Worm (Caenorhabditis elegans): Measurements from ENCODE around the gene F36H5.14.
A peak's percentile ranks its signal among the peaks of the same experiment; 100 is the strongest.
"Not testable (repeated sequence)": the region's sequence is repeated elsewhere in the genome, so short reads cannot be mapped to it uniquely, and the experiment has no call there.

Gene F36H5.14

ce11 chrII:1775234-1775633 is at the start of gene F36H5.14:
TSS of gene F36H5.14 (plus strand) at chrII:1775534.
- TF ChIP-seq flt-1, T22C8.4, tab-1 (GFP tag; IDR thresholded peaks at IDR 0.05): not testable (repeated sequence)

- TF ChIP-seq ztf-29 (GFP tag; IDR thresholded peaks at IDR 0.05) (no peak), ztf-23 (GFP tag; IDR thresholded peaks at IDR 0.05) (no peak), flt-1 (GFP tag; IDR thresholded peaks at IDR 0.05) (0 out of 2 replicates have a peak, but pooled peaks have one; percentile 21)
Measured at ce11 chrII:1725735-1726134, 49.6 kb upstream of the F36H5.14 start, which contains the start of gene F45C12.17. TSS of gene F45C12.17 (plus strand) at chrII:1726111.

ce11 chrII:1728253-1728652 is 47.1 kb upstream of the F36H5.14 start, which contains the start of gene btb-9:
TSS of gene btb-9 (plus strand) at chrII:1728506.
- TF ChIP-seq ztf-23 (GFP tag; IDR thresholded peaks at IDR 0.05) (no peak), tab-1 (GFP tag; IDR thresholded peaks at IDR 0.05) (no peak), cog-1 (tag; optimal IDR thresholded peaks at IDR 0.05) (no peak), ref-1 (GFP tag; conservative IDR thresholded peaks at IDR 0.05) (no peak), med-1 (GFP tag; optimal IDR thresholded peaks at IDR 0.05; ENCODE audit: insufficient read depth) (no peak)

- no peak for TF ChIP-seq ztf-23 (GFP tag; IDR thresholded peaks at IDR 0.05)
- no peak for TF ChIP-seq cog-1 (tag; optimal IDR thresholded peaks at IDR 0.05)
- TF ChIP-seq med-1 (GFP tag; optimal IDR thresholded peaks at IDR 0.05; ENCODE audit: insufficient read depth): no peak
- TF ChIP-seq flt-1 (GFP tag; IDR thresholded peaks at IDR 0.05): no peak
- no peak for TF ChIP-seq klf-2 (GFP tag; conservative IDR thresholded peaks at IDR 0.05)
- TF ChIP-seq tab-1 (GFP tag; IDR thresholded peaks at IDR 0.05): no peak
- no peak for TF ChIP-seq ref-1 (GFP tag; conservative IDR thresholded peaks at IDR 0.05)
- no peak for TF ChIP-seq ztf-29 (GFP tag; IDR thresholded peaks at IDR 0.05)
Measured at ce11 chrII:1730103-1730502, 45.2 kb upstream of the F36H5.14 start, which contains the start of gene ceh-81. TSS of gene ceh-81 (plus strand) at chrII:1730403.

- TF ChIP-seq med-1 (GFP tag; optimal IDR thresholded peaks at IDR 0.05; ENCODE audit: insufficient read depth) (no peak), ztf-23 (GFP tag; IDR thresholded peaks at IDR 0.05) (no peak), klf-2 (GFP tag; conservative IDR thresholded peaks at IDR 0.05) (no peak), ztf-29 (GFP tag; IDR thresholded peaks at IDR 0.05) (no peak), T22C8.4 (GFP tag; IDR thresholded peaks at IDR 0.05) (no peak), tab-1 (GFP tag; IDR thresholded peaks at IDR 0.05) (no peak), flt-1 (GFP tag; IDR thresholded peaks at IDR 0.05) (no peak), ref-1 (GFP tag; conservative IDR thresholded peaks at IDR 0.05) (no peak), cog-1 (tag; optimal IDR thresholded peaks at IDR 0.05) (no peak)
Measured at ce11 chrII:1731932-1732331, 43.4 kb upstream of the F36H5.14 start, which contains the start of gene ceh-82. TSS of gene ceh-82 (plus strand) at chrII:1732232.

- TF ChIP-seq tab-1 (GFP tag; IDR thresholded peaks at IDR 0.05) (no peak), cog-1 (tag; optimal IDR thresholded peaks at IDR 0.05) (no peak), med-1 (GFP tag; optimal IDR thresholded peaks at IDR 0.05; ENCODE audit: insufficient read depth) (no peak), ztf-23 (GFP tag; IDR thresholded peaks at IDR 0.05) (no peak), klf-2 (GFP tag; conservative IDR thresholded peaks at IDR 0.05) (no peak), ref-1 (GFP tag; conservative IDR thresholded peaks at IDR 0.05) (no peak), ztf-29 (GFP tag; IDR thresholded peaks at IDR 0.05) (no peak), flt-1 (GFP tag; IDR thresholded peaks at IDR 0.05) (no peak), T22C8.4 (GFP tag; IDR thresholded peaks at IDR 0.05) (no peak)
Measured at ce11 chrII:1735145-1735544, 40.2 kb upstream of the F36H5.14 start.

- no peak for TF ChIP-seq T22C8.4 (GFP tag; IDR thresholded peaks at IDR 0.05)
- TF ChIP-seq med-1 (GFP tag; optimal IDR thresholded peaks at IDR 0.05; ENCODE audit: insufficient read depth): no peak
- TF ChIP-seq ref-1 (GFP tag; conservative IDR thresholded peaks at IDR 0.05): no peak
- no peak for TF ChIP-seq ztf-29 (GFP tag; IDR thresholded peaks at IDR 0.05)
- no peak for TF ChIP-seq tab-1 (GFP tag; IDR thresholded peaks at IDR 0.05)
- TF ChIP-seq klf-2 (GFP tag; conservative IDR thresholded peaks at IDR 0.05): no peak
- TF ChIP-seq cog-1 (tag; optimal IDR thresholded peaks at IDR 0.05): no peak
- no peak for TF ChIP-seq ztf-23 (GFP tag; IDR thresholded peaks at IDR 0.05)
- no peak for TF ChIP-seq flt-1 (GFP tag; IDR thresholded peaks at IDR 0.05)
Measured at ce11 chrII:1736353-1736752, 39.0 kb upstream of the F36H5.14 start, which contains the start of gene ceh-83. TSS of gene ceh-83 (minus strand) at chrII:1736533.

- TF ChIP-seq cog-1 (tag; optimal IDR thresholded peaks at IDR 0.05) (no peak), klf-2 (GFP tag; conservative IDR thresholded peaks at IDR 0.05) (no peak), ztf-29 (GFP tag; IDR thresholded peaks at IDR 0.05) (no peak), ztf-23 (GFP tag; IDR thresholded peaks at IDR 0.05) (no peak), tab-1 (GFP tag; IDR thresholded peaks at IDR 0.05) (no peak), med-1 (GFP tag; optimal IDR thresholded peaks at IDR 0.05; ENCODE audit: insufficient read depth) (no peak), flt-1 (GFP tag; IDR thresholded peaks at IDR 0.05) (no peak), T22C8.4 (GFP tag; IDR thresholded peaks at IDR 0.05) (no peak), ref-1 (GFP tag; conservative IDR thresholded peaks at IDR 0.05) (no peak)
Measured at ce11 chrII:1738844-1739243, 36.5 kb upstream of the F36H5.14 start, which contains the start of the genes irld-9 and irld-33. TSS of gene irld-9 (minus strand) at chrII:1738944. TSS of gene irld-33 (plus strand) at chrII:1739052.

ce11 chrII:1741248-1741647 is 34.1 kb upstream of the F36H5.14 start, which contains the start of gene K07G6.1:
TSS of gene K07G6.1 (plus strand) at chrII:1741548.
- TF ChIP-seq ztf-29 (GFP tag; IDR thresholded peaks at IDR 0.05) (no peak), klf-2 (GFP tag; conservative IDR thresholded peaks at IDR 0.05) (no peak), ref-1 (GFP tag; conservative IDR thresholded peaks at IDR 0.05) (no peak), tab-1 (GFP tag; IDR thresholded peaks at IDR 0.05) (no peak), med-1 (GFP tag; optimal IDR thresholded peaks at IDR 0.05; ENCODE audit: insufficient read depth) (no peak), flt-1 (GFP tag; IDR thresholded peaks at IDR 0.05) (no peak), T22C8.4 (GFP tag; IDR thresholded peaks at IDR 0.05) (no peak), cog-1 (tag; optimal IDR thresholded peaks at IDR 0.05) (no peak), ztf-23 (GFP tag; IDR thresholded peaks at IDR 0.05) (no peak)

- TF ChIP-seq ref-1 (GFP tag; conservative IDR thresholded peaks at IDR 0.05) (no peak), ztf-29 (GFP tag; IDR thresholded peaks at IDR 0.05) (no peak), cog-1 (tag; optimal IDR thresholded peaks at IDR 0.05) (no peak), T22C8.4 (GFP tag; IDR thresholded peaks at IDR 0.05) (no peak)
Measured at ce11 chrII:1742535-1742934, 32.8 kb upstream of the F36H5.14 start, which contains the start of gene F36H5.12. TSS of gene F36H5.12 (plus strand) at chrII:1742835.
